Fruit fly (Drosophila melanogaster) whole organism, embryonic: ENCODE data around the gene InR.

Experiments
- CG8765 ChIP-seq: fragments of 200-800 bp; sonication (Bioruptor generic); IDR thresholded peaks from 2 replicates; pipeline ENCODE4 v1.3.6; 2022; ENCODE audit warnings: missing biosample characterization, missing genetic modification characterization
- ERR ChIP-seq: fragments of 200-800 bp; sonication (Bioruptor generic); optimal IDR thresholded peaks from 2 replicates; lab custom pipeline; 2016; ENCODE audit warnings: missing biosample characterization, missing genetic modification characterization
- HHEX ChIP-seq: fragments of 200-800 bp; sonication (Bioruptor generic); optimal IDR thresholded peaks from 3 replicates; lab custom pipeline; 2017; ENCODE audit warnings: missing biosample characterization, mild to moderate bottlenecking, missing genetic modification characterization, missing genetic modification reagents
- Neu2 ChIP-seq: fragments of 200-800 bp; sonication (Bioruptor generic); optimal IDR thresholded peaks from 3 replicates; lab custom pipeline; 2016; ENCODE audit warnings: missing biosample characterization, missing genetic modification characterization, borderline replicate concordance
- Rfx ChIP-seq: fragments of 200-800 bp; sonication (Bioruptor generic); IDR thresholded peaks from 2 replicates; pipeline ENCODE4 v1.3.6; 2022; ENCODE audit warnings: missing biosample characterization, missing genetic modification characterization
- YL-1 ChIP-seq: fragments of 200-800 bp; sonication (Bioruptor generic); optimal IDR thresholded peaks from 3 replicates; lab custom pipeline; 2017; ENCODE audit warnings: missing biosample characterization, mild to moderate bottlenecking, missing genetic modification characterization
- crp ChIP-seq, 2 experiments: fragments of 200-800 bp; sonication (Bioruptor generic); optimal IDR thresholded peaks; 2 replicates in 1 of 2; 3 replicates in 1 of 2; lab custom pipeline; 2017; ENCODE audit warnings: missing biosample characterization in 2 of 2, missing genetic modification characterization in 2 of 2, mild to moderate bottlenecking in 1 of 2, moderate library complexity in 1 of 2
- gro ChIP-seq: fragments of 200-800 bp; sonication (Bioruptor generic); optimal IDR thresholded peaks from 2 replicates; lab custom pipeline; 2016; ENCODE audit warnings: missing biosample characterization, missing genetic modification characterization
- pan ChIP-seq, 4 experiments: fragments of >200 bp in 3 of 4; fragments of 200-800 bp in 1 of 4; sonication (Bioruptor generic) in 1 of 4; optimal IDR thresholded peaks in 3 of 4; IDR thresholded peaks in 1 of 4; 2 replicates each; pipeline versions ENCODE4 v1.3.6 to Lab custom; 2017 to 2022; ENCODE audit warnings: missing biosample characterization in 2 of 4, missing genetic modification characterization in 2 of 4, mixed read lengths in 1 of 4
- shn ChIP-seq: fragments of 200-800 bp; sonication (Bioruptor generic); optimal IDR thresholded peaks from 3 replicates; lab custom pipeline; 2016; ENCODE audit warnings: missing biosample characterization, missing genetic modification characterization
- sim ChIP-seq: fragments of 200-800 bp; sonication (Bioruptor generic); IDR thresholded peaks from 2 replicates; pipeline ENCODE4 v1.3.6; 2022; ENCODE audit warnings: missing biosample characterization, missing genetic modification characterization
- zen2 ChIP-seq: fragments of 200-800 bp; sonication (Bioruptor generic); IDR thresholded peaks from 3 replicates; pipeline ENCODE4 v1.3.6; 2022; ENCODE audit warnings: missing biosample characterization, missing genetic modification characterization; ENCODE audit not compliant: partially characterized antibody
- zfh2 ChIP-seq: fragments of 200-800 bp; sonication (Bioruptor generic); optimal IDR thresholded peaks from 2 replicates; lab custom pipeline; 2016; ENCODE audit warnings: missing biosample characterization, missing genetic modification characterization

dm6 chr3R:21635181-21635580 lies 16.1 kb upstream of the InR start:
- no peak for TF ChIP-seq zen2 (GFP tag; lab: Robert Waterston, UW)
- TF ChIP-seq Neu2 (GFP tag; lab: Kevin White, UChicago): no peak
- no peak for TF ChIP-seq crp (GFP tag; optimal IDR thresholded peaks at IDR 0.05; lab: Kevin White, UChicago)
- TF ChIP-seq zfh2 (GFP tag; lab: Kevin White, UChicago): no peak
- no peak for TF ChIP-seq pan (optimal IDR thresholded peaks at IDR 0.05; lab: Kevin White, UChicago)
- TF ChIP-seq pan (GFP tag; optimal IDR thresholded peaks at IDR 0.05 in 1 of 2, IDR thresholded peaks at IDR 0.05 in 1 of 2): no peak
- TF ChIP-seq sim (GFP tag; lab: Robert Waterston, UW): no peak
- TF ChIP-seq YL-1 (GFP tag; lab: Kevin White, UChicago): no peak
- TF ChIP-seq HHEX (GFP tag; lab: Kevin White, UChicago): no peak
- TF ChIP-seq CG8765 (GFP tag; lab: Robert Waterston, UW): no peak
- no peak for TF ChIP-seq shn (GFP tag; lab: Kevin White, UChicago)
- TF ChIP-seq ERR: no peak
- TF ChIP-seq gro: no peak
- no peak for TF ChIP-seq Rfx (GFP tag; lab: Robert Waterston, UW)
